Fruit fly (Drosophila melanogaster): ENCODE data around the gene CG7968.

Gene CG7968

dm6 chr2L:13843692-13844284 lies 5.4 kb upstream of the CG7968 start, which contains the start of gene CG33306 (continued):
- no peak for TF ChIP-seq CG2202 (tag; optimal IDR thresholded peaks at IDR 0.05)
- TF ChIP-seq CG17361 (GFP tag; IDR thresholded peaks at IDR 0.05): no peak; the same call in 2 of the 3 replicates
- no peak for TF ChIP-seq stwl (tag; optimal IDR thresholded peaks at IDR 0.05)
- no peak for TF ChIP-seq Hmx (GFP tag; optimal IDR thresholded peaks at IDR 0.05)
- TF ChIP-seq CG32772 (GFP tag; IDR thresholded peaks at IDR 0.05): no peak
- TF ChIP-seq kay (GFP tag; optimal IDR thresholded peaks at IDR 0.05): no peak
- no peak for TF ChIP-seq Xrp1 (GFP tag; IDR thresholded peaks at IDR 0.05)
- TF ChIP-seq sna (GFP tag; IDR thresholded peaks at IDR 0.05; ENCODE audit: partially characterized antibody): no peak
- peak; percentile 14 for TF ChIP-seq Meics (GFP tag; optimal IDR thresholded peaks at IDR 0.05)
- no peak for TF ChIP-seq fd102C (GFP tag; optimal IDR thresholded peaks at IDR 0.05)
- TF ChIP-seq sisA (GFP tag; IDR thresholded peaks at IDR 0.05): no peak
- no peak for TF ChIP-seq ind (GFP tag; optimal IDR thresholded peaks at IDR 0.05)
- no peak for TF ChIP-seq dan (GFP tag; IDR thresholded peaks at IDR 0.05)
- TF ChIP-seq en (GFP tag; optimal IDR thresholded peaks at IDR 0.05): no peak
- TF ChIP-seq CG9932 (GFP tag; IDR thresholded peaks at IDR 0.05): no peak
- no peak for TF ChIP-seq CG10543 (GFP tag; optimal IDR thresholded peaks at IDR 0.05)
- no peak for TF ChIP-seq CG10366 (GFP tag; IDR thresholded peaks at IDR 0.05)
- TF ChIP-seq ara (GFP tag; IDR thresholded peaks at IDR 0.05): no peak
- TF ChIP-seq CG7963 (GFP tag; IDR thresholded peaks at IDR 0.05; ENCODE audit: partially characterized antibody): no peak
- TF ChIP-seq CG18599 (GFP tag; optimal IDR thresholded peaks at IDR 0.05): peak; percentile 37
- TF ChIP-seq nerfin-2 (GFP tag; IDR thresholded peaks at IDR 0.05; ENCODE audit: partially characterized antibody): no peak
- TF ChIP-seq NK7.1 (GFP tag; optimal IDR thresholded peaks at IDR 0.05): no peak
- no peak for TF ChIP-seq CG2199 (GFP tag; IDR thresholded peaks at IDR 0.05)
- peak; percentile 96 for TF ChIP-seq exex (tag; optimal IDR thresholded peaks at IDR 0.05)
- no peak for TF ChIP-seq jumu (GFP tag; optimal IDR thresholded peaks at IDR 0.05)
- TF ChIP-seq Dll (GFP tag; IDR thresholded peaks at IDR 0.05; ENCODE audit: partially characterized antibody): no peak
- no peak for TF ChIP-seq CG31441 (GFP tag; IDR thresholded peaks at IDR 0.05)
- no peak for TF ChIP-seq CG13123 (GFP tag; optimal IDR thresholded peaks at IDR 0.05)
- TF ChIP-seq odd (GFP tag; optimal IDR thresholded peaks at IDR 0.05): no peak
- TF ChIP-seq so (GFP tag; IDR thresholded peaks at IDR 0.05): no peak
- no peak for TF ChIP-seq ewg (GFP tag; optimal IDR thresholded peaks at IDR 0.05)
- TF ChIP-seq CG14710 (tag; optimal IDR thresholded peaks at IDR 0.05): no peak
- TF ChIP-seq PHDP (tag; optimal IDR thresholded peaks at IDR 0.05): peak; percentile 7
- peak; percentile 22 for TF ChIP-seq lab (GFP tag; optimal IDR thresholded peaks at IDR 0.05)
- no peak for TF ChIP-seq Mes4 (GFP tag; optimal IDR thresholded peaks at IDR 0.05)
- TF ChIP-seq grau (tag; optimal IDR thresholded peaks at IDR 0.05): peak; percentile 42
- peak in 1 of 2 experiments; percentile 1 for TF ChIP-seq Hr51 (GFP tag; optimal IDR thresholded peaks at IDR 0.05)
- TF ChIP-seq org-1 (GFP tag; optimal IDR thresholded peaks at IDR 0.05): no peak

- TF ChIP-seq CG7372 (GFP tag; IDR thresholded peaks at IDR 0.05): no peak
- no peak for TF ChIP-seq slou (GFP tag; optimal IDR thresholded peaks at IDR 0.05)
- no peak for TF ChIP-seq wor (GFP tag; IDR thresholded peaks at IDR 0.05)
- peak; percentile 37 for TF ChIP-seq Med (GFP tag)
- TF ChIP-seq CG15696 (tag; optimal IDR thresholded peaks at IDR 0.05): no peak
- peak; percentile 30; the same call in 1 of the 2 replicates for TF ChIP-seq CG32532 (GFP tag; IDR thresholded peaks at IDR 0.05)
- no peak for TF ChIP-seq HLH3B (GFP tag; IDR thresholded peaks at IDR 0.05)
- no peak for TF ChIP-seq MTF-1 (GFP tag; optimal IDR thresholded peaks at IDR 0.05; ENCODE audit: borderline replicate concordance)
- TF ChIP-seq lbe (GFP tag; optimal IDR thresholded peaks at IDR 0.05): peak; percentile 5
- TF ChIP-seq gem (tag; optimal IDR thresholded peaks at IDR 0.05): no peak
- no peak for TF ChIP-seq CG8089 (GFP tag; optimal IDR thresholded peaks at IDR 0.05)
- TF ChIP-seq Hr78 (GFP tag; optimal IDR thresholded peaks at IDR 0.05): no peak
- no peak for TF ChIP-seq Doc2 (GFP tag; IDR thresholded peaks at IDR 0.05)
- peak; percentile 25 for TF ChIP-seq grn (GFP tag; optimal IDR thresholded peaks at IDR 0.05)
- TF ChIP-seq Deaf1 (tag; optimal IDR thresholded peaks at IDR 0.05): peak; percentile 58
Observed at dm6 chr2L:13845178-13845577, 4.0 kb upstream of the CG7968 start, which contains the start of gene CG8997. CG8997 (minus strand) TSS chr2L:13845325.
